Worm (Caenorhabditis elegans): Measurements from ENCODE around the gene scrm-3.

ce11 chrV:3344001-3344400 is 13.0 kb downstream of the scrm-3 start:
- no peak for TF ChIP-seq tbx-2 (tag; optimal IDR thresholded peaks at IDR 0.05)
- no peak for TF ChIP-seq ets-4 (tag; optimal IDR thresholded peaks at IDR 0.05)
- no peak for TF ChIP-seq ceh-30 (tag; optimal IDR thresholded peaks at IDR 0.05)
- TF ChIP-seq rnt-1 (tag; optimal IDR thresholded peaks at IDR 0.05): no peak
- TF ChIP-seq hlh-8 (tag; optimal IDR thresholded peaks at IDR 0.05): no peak
- no peak for TF ChIP-seq F13H6.1 (tag; optimal IDR thresholded peaks at IDR 0.05)
- no peak for TF ChIP-seq pha-2 (tag; optimal IDR thresholded peaks at IDR 0.05)
- no peak for TF ChIP-seq fkh-10 (GFP tag; optimal IDR thresholded peaks at IDR 0.05)
- TF ChIP-seq hlh-13 (GFP tag; optimal IDR thresholded peaks at IDR 0.05): no peak
- no peak for TF ChIP-seq fkh-6 (tag; optimal IDR thresholded peaks at IDR 0.05)

Measured in whole organism, late embryonic.